Fruit fly (Drosophila melanogaster): ENCODE measurements around the gene CG3638.

The CG3638 gene

DNA sequence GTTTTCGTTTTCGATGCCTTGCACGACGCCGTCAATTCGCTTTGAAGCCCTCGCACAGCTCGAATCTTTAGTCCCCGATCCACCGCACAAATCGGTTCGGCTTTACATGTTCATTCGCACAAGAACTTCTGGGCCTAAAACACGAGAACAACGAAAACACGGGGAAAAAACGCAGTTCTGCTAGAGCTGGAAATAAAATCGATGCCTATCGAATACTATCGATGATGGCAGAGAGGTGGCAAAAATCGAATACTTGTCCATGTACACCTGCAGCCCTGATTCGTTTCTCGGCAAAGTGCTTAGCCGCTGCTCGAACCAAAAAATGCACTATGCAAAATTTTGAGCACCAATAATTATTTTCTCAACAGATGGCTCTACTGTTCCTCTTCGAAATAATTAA is at the start of gene CG3638 (continued):
- TF ChIP-seq Sox102F (GFP tag; optimal IDR thresholded peaks at IDR 0.05) (no peak), row (GFP tag; IDR thresholded peaks at IDR 0.05) (peak; percentile 46), Hmx (GFP tag; optimal IDR thresholded peaks at IDR 0.05) (no peak), stc (GFP tag; IDR thresholded peaks at IDR 0.05) (no peak), nom (GFP tag; optimal IDR thresholded peaks at IDR 0.05) (no peak), CG6689 (GFP tag; IDR thresholded peaks at IDR 0.05) (no peak), chm (GFP tag; IDR thresholded peaks at IDR 0.05) (no peak), CG16815 (GFP tag; optimal IDR thresholded peaks at IDR 0.05) (no peak), CG1832 (GFP tag; optimal IDR thresholded peaks at IDR 0.05) (no peak), CG7745 (tag; optimal IDR thresholded peaks at IDR 0.05) (no peak), Dad (GFP tag; optimal IDR thresholded peaks at IDR 0.05) (peak; percentile 3), HmgD (GFP tag; optimal IDR thresholded peaks at IDR 0.05) (peak; percentile 81), fu2 (GFP tag; optimal IDR thresholded peaks at IDR 0.05) (peak; percentile 36), CG10979 (tag; optimal IDR thresholded peaks at IDR 0.05) (peak; percentile 42), gfzf (GFP tag; optimal IDR thresholded peaks at IDR 0.05) (peak; percentile 84), Abd-B (GFP tag; optimal IDR thresholded peaks at IDR 0.05) (peak; percentile 43), CG11247 (GFP tag; IDR thresholded peaks at IDR 0.05) (peak; percentile 6; the same call in 1 of the 2 replicates), amos (GFP tag; IDR thresholded peaks at IDR 0.05; ENCODE audit: partially characterized antibody) (peak; percentile 85), fru (optimal IDR thresholded peaks at IDR 0.05) (no peak), HHEX (GFP tag; optimal IDR thresholded peaks at IDR 0.05) (no peak), CG16863 (GFP tag; optimal IDR thresholded peaks at IDR 0.05) (no peak), danr (GFP tag; IDR thresholded peaks at IDR 0.05) (no peak), org-1 (GFP tag; optimal IDR thresholded peaks at IDR 0.05) (no peak), zfh1 (GFP tag; IDR thresholded peaks at IDR 0.05) (no peak), cwo (GFP tag; optimal IDR thresholded peaks at IDR 0.05) (no peak), ken (GFP tag; IDR thresholded peaks at IDR 0.05) (peak; percentile 25; the same call in 1 of the 3 replicates), repo (GFP tag; optimal IDR thresholded peaks at IDR 0.05) (no peak), luna (GFP tag; optimal IDR thresholded peaks at IDR 0.05) (no peak), CG32772 (GFP tag; IDR thresholded peaks at IDR 0.05) (no peak), Ets97D (GFP tag; optimal IDR thresholded peaks at IDR 0.05) (peak; percentile 84), CG18476 (GFP tag; optimal IDR thresholded peaks at IDR 0.05) (no peak), crp (GFP tag; optimal IDR thresholded peaks at IDR 0.05) (no peak), Blimp-1 (GFP tag; optimal IDR thresholded peaks at IDR 0.05) (no peak), D (optimal IDR thresholded peaks at IDR 0.05) (no peak), D (GFP tag; optimal IDR thresholded peaks at IDR 0.05) (no peak), scrt (GFP tag; optimal IDR thresholded peaks at IDR 0.05) (peak; percentile 15), Doc2 (GFP tag; IDR thresholded peaks at IDR 0.05) (no peak), aop (GFP tag; IDR thresholded peaks at IDR 0.05) (no peak), CG10431 (GFP tag; optimal IDR thresholded peaks at IDR 0.05) (no peak), CG8089 (GFP tag; optimal IDR thresholded peaks at IDR 0.05) (no peak), CG31441 (GFP tag; IDR thresholded peaks at IDR 0.05) (no peak), Dip2 (GFP tag; IDR thresholded peaks at IDR 0.05) (no peak), Side (GFP tag; optimal IDR thresholded peaks at IDR 0.05) (no peak), Adf1 (GFP tag; IDR thresholded peaks at IDR 0.05) (peak; percentile 29; the same call in 1 of the 2 replicates), Asciz (GFP tag; optimal IDR thresholded peaks at IDR 0.05) (no peak), jumu (GFP tag; optimal IDR thresholded peaks at IDR 0.05) (peak; percentile 28), Awh (GFP tag; IDR thresholded peaks at IDR 0.05) (no peak), Doc3 (GFP tag; IDR thresholded peaks at IDR 0.05; ENCODE audit: partially characterized antibody) (peak; percentile 54; the same call in 1 of the 3 replicates), nmo (GFP tag; optimal IDR thresholded peaks at IDR 0.05) (peak; percentile 50), Sox100B (GFP tag; optimal IDR thresholded peaks at IDR 0.05) (no peak), CG14860 (GFP tag; IDR thresholded peaks at IDR 0.05; ENCODE audit: partially characterized antibody) (peak; percentile 51), CG33557 (GFP tag; optimal IDR thresholded peaks at IDR 0.05) (no peak)

All from whole organism, embryonic.